Worm (Caenorhabditis elegans) whole organism, L4/young adult: ENCODE results near the gene C52D10.3.

Experiments
- W03F9.2 ChIP-seq: fragments of 150-350 bp; optimal IDR thresholded peaks from 2 replicates; lab custom pipeline; 2014; ENCODE audit warnings: missing biosample characterization, missing genetic modification characterization
- dao-5 ChIP-seq: sonication (generic microtip); optimal IDR thresholded peaks from 2 replicates; lab custom pipeline; 2016; ENCODE audit warnings: missing genotype, missing genetic modification characterization, moderate library complexity, missing compliant biosample characterization
- him-1 ChIP-seq: sonication (generic microtip); optimal IDR thresholded peaks from 2 replicates; lab custom pipeline; 2016; ENCODE audit warnings: missing genotype, missing genetic modification reagents, missing genetic modification characterization, missing compliant biosample characterization

ce11 chrIV:17191791-17192190 is 15.5 kb downstream of the C52D10.3 start, which contains the start of gene flp-17:
- TF ChIP-seq dao-5 (tag; lab: Kevin White, UChicago), result no peak
- no peak for TF ChIP-seq him-1 (tag; lab: Kevin White, UChicago)
- no peak for TF ChIP-seq W03F9.2 (tag; lab: Kevin White, UChicago)
